Fruit fly (Drosophila melanogaster) S2 (cell line): ENCODE data around the gene CG6709.

Experiments used
- CG8478 ChIP-seq: fragments of >200 bp; optimal IDR thresholded peaks from 2 replicates; lab custom pipeline; 2018
- CTCF ChIP-seq, 2 experiments: fragments of >200 bp; optimal IDR thresholded peaks; 2 replicates each; lab custom pipeline; 2018

dm6 chr3L:9897164-9897783 lies 2.7 kb upstream of the CG6709 start:
- TF ChIP-seq CTCF (optimal IDR thresholded peaks at IDR 0.05; lab: Kevin White, UChicago): no peak
- TF ChIP-seq CG8478 (lab: Kevin White, UChicago): no peak
